Fruit fly (Drosophila melanogaster) whole organism, wandering third instar larva: ENCODE measurements around the gene Gr85a.

Experiments used
- Abd-B ChIP-seq: fragments of >200 bp; optimal IDR thresholded peaks from 2 replicates; lab custom pipeline; 2017; ENCODE audit warnings: missing biosample characterization, missing genetic modification characterization
- CG32264 ChIP-seq: fragments of 200-800 bp; sonication (Bioruptor generic); optimal IDR thresholded peaks from 2 replicates; lab custom pipeline; 2016; ENCODE audit warnings: missing biosample characterization, missing genetic modification characterization
- CG9705 ChIP-seq: fragments of 200-800 bp; sonication (Bioruptor generic); optimal IDR thresholded peaks from 2 replicates; lab custom pipeline; 2018; ENCODE audit warnings: missing biosample characterization, mild to moderate bottlenecking, missing genetic modification characterization
- CrebA ChIP-seq: fragments of 200-800 bp; sonication (Bioruptor generic); optimal IDR thresholded peaks from 2 replicates; lab custom pipeline; 2016; ENCODE audit warnings: missing biosample characterization, mild to moderate bottlenecking, missing genetic modification characterization, borderline replicate concordance
- Dfd ChIP-seq: fragments of >200 bp; optimal IDR thresholded peaks from 2 replicates; lab custom pipeline; 2017; ENCODE audit warnings: missing biosample characterization, missing genetic modification characterization
- Dif ChIP-seq: fragments of 200-275, 200-300 bp; sonication (Bioruptor generic); optimal IDR thresholded peaks from 2 replicates; lab custom pipeline; 2018; ENCODE audit warnings: missing biosample characterization, missing genetic modification characterization; ENCODE audit not compliant: partially characterized antibody
- GATAd ChIP-seq: sonication (Bioruptor generic); optimal IDR thresholded peaks from 2 replicates; lab custom pipeline; 2016; ENCODE audit warnings: missing biosample characterization, missing genetic modification characterization
- HLH106 ChIP-seq: fragments of 200-800 bp; optimal IDR thresholded peaks from 3 replicates; lab custom pipeline; 2019; ENCODE audit warnings: missing biosample characterization, mild to moderate bottlenecking, missing genetic modification characterization, moderate library complexity
- Hnf4 ChIP-seq: fragments of 200-800 bp; sonication (Bioruptor generic); optimal IDR thresholded peaks from 2 replicates; lab custom pipeline; 2016; ENCODE audit warnings: missing biosample characterization, mild to moderate bottlenecking, missing genetic modification characterization
- Hr78 ChIP-seq: fragments of >200 bp; optimal IDR thresholded peaks from 2 replicates; lab custom pipeline; 2017; ENCODE audit warnings: missing biosample characterization, missing genetic modification characterization
- Hr83 ChIP-seq: fragments of 200-300 bp; sonication (Bioruptor generic); optimal IDR thresholded peaks from 2 replicates; lab custom pipeline; 2016; ENCODE audit warnings: missing biosample characterization, mild to moderate bottlenecking, missing genetic modification characterization, moderate library complexity; ENCODE audit not compliant: poor library complexity, severe bottlenecking
- Jra ChIP-seq: sonication (Bioruptor generic); optimal IDR thresholded peaks from 2 replicates; lab custom pipeline; 2016; ENCODE audit warnings: missing biosample characterization, missing genetic modification characterization
- Mio ChIP-seq: sonication (Bioruptor generic); optimal IDR thresholded peaks from 2 replicates; lab custom pipeline; 2016; ENCODE audit warnings: missing biosample characterization, missing genetic modification characterization
- Myc ChIP-seq: fragments of >200 bp; optimal IDR thresholded peaks from 2 replicates; lab custom pipeline; 2017
- N ChIP-seq: fragments of >200 bp; optimal IDR thresholded peaks from 2 replicates; lab custom pipeline; 2018; ENCODE audit warnings: missing biosample characterization, missing external identifiers, missing genetic modification characterization
- OdsH ChIP-seq: fragments of 200-800 bp; sonication (Bioruptor generic); optimal IDR thresholded peaks from 2 replicates; lab custom pipeline; 2016; ENCODE audit warnings: missing biosample characterization, mild to moderate bottlenecking, missing genetic modification characterization
- Rel ChIP-seq, 2 experiments: fragments of 200-800 bp; sonication (Bioruptor generic) in 1 of 2; optimal IDR thresholded peaks; 2 replicates in 1 of 2; 3 replicates in 1 of 2; lab custom pipeline; 2016 to 2019; ENCODE audit warnings: mild to moderate bottlenecking in 2 of 2, missing biosample characterization in 2 of 2, missing genetic modification characterization in 2 of 2, moderate library complexity in 1 of 2
- Sp1 ChIP-seq: fragments of 200-800 bp; sonication (Bioruptor generic); optimal IDR thresholded peaks from 3 replicates; lab custom pipeline; 2019; ENCODE audit warnings: missing biosample characterization, mild to moderate bottlenecking, missing genetic modification characterization, moderate library complexity
- Vsx2 ChIP-seq: fragments of 200-300, 225-300 bp; sonication (Bioruptor generic); optimal IDR thresholded peaks from 2 replicates; lab custom pipeline; 2018; ENCODE audit warnings: missing biosample characterization, missing genetic modification characterization; ENCODE audit not compliant: partially characterized antibody
- br ChIP-seq: fragments of 200-800 bp; sonication (Bioruptor generic); optimal IDR thresholded peaks from 2 replicates; lab custom pipeline; 2016; ENCODE audit warnings: missing biosample characterization, missing genetic modification characterization
- brk ChIP-seq: fragments of 200-800 bp; sonication (Bioruptor generic); optimal IDR thresholded peaks from 2 replicates; lab custom pipeline; 2016; ENCODE audit warnings: missing biosample characterization, mild to moderate bottlenecking, missing genetic modification characterization
- dl ChIP-seq, 2 experiments: fragments of 175-275, 200-275 bp in 1 of 2; fragments of 200-275 bp in 1 of 2; sonication (Bioruptor generic); optimal IDR thresholded peaks; lab custom pipeline; 2018; ENCODE audit warnings: mild to moderate bottlenecking in 2 of 2, missing biosample characterization in 2 of 2, missing genetic modification characterization in 2 of 2, moderate library complexity in 2 of 2; ENCODE audit not compliant: partially characterized antibody in 2 of 2, insufficient read depth in 1 of 2
- dmrt93B ChIP-seq: fragments of 200-800 bp; sonication (Bioruptor generic); optimal IDR thresholded peaks from 2 replicates; lab custom pipeline; 2018; ENCODE audit warnings: missing biosample characterization, mild to moderate bottlenecking, missing genetic modification characterization
- dsf ChIP-seq: sonication (Bioruptor generic); optimal IDR thresholded peaks from 2 replicates; lab custom pipeline; 2016; ENCODE audit warnings: missing biosample characterization, missing genetic modification characterization, borderline replicate concordance
- ey ChIP-seq: fragments of 200-800 bp; sonication (Bioruptor generic); optimal IDR thresholded peaks from 2 replicates; lab custom pipeline; 2016; ENCODE audit warnings: missing biosample characterization, missing genetic modification characterization
- foxo ChIP-seq, 2 experiments: fragments of 200-800 bp; sonication (Bioruptor generic); optimal IDR thresholded peaks; 2 replicates in 1 of 2; 3 replicates in 1 of 2; lab custom pipeline; 2016 to 2017; ENCODE audit warnings: missing biosample characterization in 2 of 2, missing genetic modification characterization in 2 of 2
- fru ChIP-seq: fragments of 200-800 bp; sonication (Bioruptor generic); optimal IDR thresholded peaks from 3 replicates; lab custom pipeline; 2016; ENCODE audit warnings: missing biosample characterization, mild to moderate bottlenecking, missing genetic modification characterization
- h ChIP-seq: fragments of 200-800 bp; sonication (Bioruptor generic); optimal IDR thresholded peaks from 3 replicates; lab custom pipeline; 2016; ENCODE audit warnings: missing biosample characterization, mild to moderate bottlenecking, missing genetic modification characterization
- jim ChIP-seq: fragments of 175-275, 200-325 bp; sonication (Bioruptor generic); optimal IDR thresholded peaks from 2 replicates; lab custom pipeline; 2016; ENCODE audit warnings: missing biosample characterization, mild to moderate bottlenecking, missing genetic modification characterization
- lola ChIP-seq: fragments of >200 bp; optimal IDR thresholded peaks from 2 replicates; lab custom pipeline; 2017; ENCODE audit warnings: missing biosample characterization, missing genetic modification characterization
- pan ChIP-seq: fragments of >200 bp; optimal IDR thresholded peaks from 2 replicates; lab custom pipeline; 2017
- psq ChIP-seq: fragments of 200-800 bp; sonication (Bioruptor generic); optimal IDR thresholded peaks from 3 replicates; lab custom pipeline; 2017; ENCODE audit warnings: missing biosample characterization, mild to moderate bottlenecking, missing genetic modification characterization, moderate library complexity
- rgr ChIP-seq: fragments of 200-800 bp; sonication (Bioruptor generic); optimal IDR thresholded peaks from 3 replicates; lab custom pipeline; 2016; ENCODE audit warnings: missing biosample characterization, mild to moderate bottlenecking, missing genetic modification characterization
- sage ChIP-seq: fragments of 200-800 bp; sonication (Bioruptor generic); optimal IDR thresholded peaks from 2 replicates; lab custom pipeline; 2016; ENCODE audit warnings: missing biosample characterization, mild to moderate bottlenecking, missing genetic modification characterization
- sv ChIP-seq: fragments of 200-800 bp; sonication (Bioruptor generic); optimal IDR thresholded peaks from 3 replicates; lab custom pipeline; 2016; ENCODE audit warnings: missing biosample characterization, missing genetic modification characterization
- tai ChIP-seq: sonication (Bioruptor generic); optimal IDR thresholded peaks from 2 replicates; lab custom pipeline; 2016; ENCODE audit warnings: missing biosample characterization, missing genetic modification characterization
- usp ChIP-seq: fragments of >200 bp; optimal IDR thresholded peaks from 2 replicates; lab custom pipeline; 2017; ENCODE audit warnings: missing biosample characterization, missing genetic modification characterization
- woc ChIP-seq: sonication (Bioruptor generic); optimal IDR thresholded peaks from 2 replicates; lab custom pipeline; 2016; ENCODE audit warnings: missing biosample characterization, mild to moderate bottlenecking, missing genetic modification characterization

Gene Gr85a

DNA sequence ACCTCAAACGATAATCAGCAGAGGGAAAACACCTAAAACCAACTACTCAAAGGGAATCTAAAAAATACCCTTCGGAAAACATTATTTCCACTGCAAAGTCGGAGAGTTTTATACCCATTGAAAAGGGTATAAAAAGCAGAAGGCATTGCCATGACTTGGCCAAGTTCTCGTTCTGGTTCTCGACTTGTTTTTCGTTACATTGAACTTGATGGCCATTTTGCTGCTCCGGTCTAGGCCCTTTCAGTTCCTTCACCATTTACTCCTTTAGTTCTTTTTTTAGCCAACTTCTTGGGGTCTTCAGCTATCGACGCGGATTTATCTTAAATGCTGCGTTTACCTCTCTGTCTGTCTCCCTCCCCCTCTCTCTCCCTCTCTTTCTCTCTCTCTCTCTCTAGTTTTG, 36.7 kb downstream of the Gr85a start:
- TF ChIP-seq tai (GFP tag; lab: Kevin White, UChicago): no peak
- no peak for TF ChIP-seq Rel (GFP tag; optimal IDR thresholded peaks at IDR 0.05; lab: Kevin White, UChicago)
- no peak for TF ChIP-seq Rel (tag; optimal IDR thresholded peaks at IDR 0.05; lab: Kevin White, UChicago)
- TF ChIP-seq rgr: no peak
- TF ChIP-seq foxo (GFP tag; optimal IDR thresholded peaks at IDR 0.05; lab: Kevin White, UChicago): no peak
- TF ChIP-seq sv (GFP tag; lab: Kevin White, UChicago): no peak
- no peak for TF ChIP-seq h (GFP tag; lab: Kevin White, UChicago)
- TF ChIP-seq OdsH (GFP tag; lab: Kevin White, UChicago): no peak
- TF ChIP-seq Dif (GFP tag; lab: Kevin White, UChicago): no peak
- TF ChIP-seq dmrt93B (GFP tag; lab: Kevin White, UChicago): no peak
- no peak for TF ChIP-seq sage (GFP tag; lab: Kevin White, UChicago)
- TF ChIP-seq brk (GFP tag; lab: Kevin White, UChicago): no peak
- no peak for TF ChIP-seq br
- TF ChIP-seq Hr83 (GFP tag; lab: Kevin White, UChicago): no peak
- TF ChIP-seq N (GFP tag; lab: Kevin White, UChicago): no peak

DNA sequence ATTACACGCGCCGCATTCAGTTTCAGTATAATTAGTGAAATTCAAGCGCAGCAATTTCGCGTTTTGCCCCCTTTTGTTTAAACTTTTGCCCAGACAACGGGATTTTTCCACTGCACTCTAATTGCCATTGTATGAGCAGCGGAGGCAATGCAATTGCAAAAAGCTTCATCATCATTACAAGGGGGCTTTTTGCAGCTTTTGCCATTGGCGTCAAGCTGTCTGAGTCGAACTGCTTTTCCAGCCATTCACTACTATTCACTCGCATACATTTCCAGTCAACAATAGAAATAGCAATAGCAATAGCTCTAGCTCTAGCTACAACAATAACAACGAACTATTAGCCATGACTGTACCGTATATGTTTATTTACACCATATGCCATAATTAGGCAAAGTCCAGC, 39.4 kb downstream of the Gr85a start:
- TF ChIP-seq sage (GFP tag; lab: Kevin White, UChicago) (no peak), brk (GFP tag; lab: Kevin White, UChicago) (no peak), Rel (GFP tag; optimal IDR thresholded peaks at IDR 0.05; lab: Kevin White, UChicago) (no peak), Rel (tag; optimal IDR thresholded peaks at IDR 0.05; lab: Kevin White, UChicago) (peak; percentile 24)

DNA sequence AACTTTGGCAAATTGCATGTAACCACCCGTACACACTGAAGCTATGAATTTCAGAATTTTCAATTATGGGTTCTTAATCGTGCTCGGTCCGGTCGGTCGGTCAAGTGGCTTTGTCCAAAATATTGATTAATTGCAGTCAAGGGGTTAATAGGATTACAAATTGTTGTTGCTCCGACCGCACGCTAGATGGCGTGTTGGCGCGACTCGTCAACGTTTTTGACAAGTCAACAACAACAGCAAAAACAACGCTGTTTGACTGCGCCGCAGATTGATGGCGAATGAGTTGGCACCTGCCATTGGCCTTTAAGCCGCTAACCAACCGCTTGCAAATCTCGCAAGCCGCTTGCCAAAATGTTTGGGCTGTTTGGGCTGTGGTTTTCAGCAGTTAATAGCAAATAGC, 39.9 kb downstream of the Gr85a start:
- TF ChIP-seq Abd-B (GFP tag; lab: Kevin White, UChicago): no peak
- no peak for TF ChIP-seq sage (GFP tag; lab: Kevin White, UChicago)
- no peak for TF ChIP-seq Jra (GFP tag; lab: Kevin White, UChicago)
- TF ChIP-seq fru (GFP tag; lab: Kevin White, UChicago): no peak
- TF ChIP-seq Mio: no peak
- no peak for TF ChIP-seq jim (GFP tag; lab: Kevin White, UChicago)
- TF ChIP-seq ey (GFP tag; lab: Kevin White, UChicago): no peak
- no peak for TF ChIP-seq pan (lab: Kevin White, UChicago)
- TF ChIP-seq brk (GFP tag; lab: Kevin White, UChicago): no peak

DNA sequence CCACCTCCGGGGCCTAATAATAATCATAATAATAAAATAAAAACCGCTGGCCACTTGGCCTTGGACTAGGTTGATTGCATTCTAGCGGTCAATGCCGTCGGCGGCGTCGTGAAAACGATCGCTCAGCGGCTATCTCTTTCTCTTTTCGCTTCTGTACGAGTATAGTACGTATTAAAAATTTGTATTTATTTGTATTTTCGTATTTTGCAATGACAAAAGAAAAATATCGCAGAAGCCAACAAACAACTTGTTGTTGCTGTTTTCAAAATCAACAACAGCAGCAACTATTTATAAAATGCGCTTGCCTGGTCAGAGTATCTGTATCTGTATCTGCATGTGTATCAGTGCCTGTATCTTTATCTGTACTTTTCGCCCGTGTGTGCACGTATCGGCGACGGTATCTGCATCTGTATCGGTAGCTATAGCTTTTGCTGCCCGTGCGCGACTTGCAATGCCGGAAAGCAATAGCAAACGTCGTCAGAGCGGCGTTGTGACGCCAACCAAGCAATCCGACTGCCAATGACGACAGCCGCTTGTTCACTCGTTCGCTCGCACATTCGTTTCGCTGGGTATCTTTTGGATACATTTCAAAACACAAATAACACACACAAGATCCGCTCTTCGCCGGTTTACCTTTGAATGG, 41.8 kb downstream of the Gr85a start:
- no peak for TF ChIP-seq OdsH (GFP tag; lab: Kevin White, UChicago)
- peak; percentile 49 for TF ChIP-seq Rel (GFP tag; optimal IDR thresholded peaks at IDR 0.05; lab: Kevin White, UChicago)
- TF ChIP-seq Rel (tag; optimal IDR thresholded peaks at IDR 0.05; lab: Kevin White, UChicago): peak; percentile 58
- TF ChIP-seq pan (lab: Kevin White, UChicago): no peak
- peak; percentile 26 for TF ChIP-seq rgr
- peak; percentile 35 for TF ChIP-seq Hnf4 (GFP tag; lab: Kevin White, UChicago)
- no peak for TF ChIP-seq Myc (lab: Kevin White, UChicago)
- TF ChIP-seq tai (GFP tag; lab: Kevin White, UChicago): peak; percentile 75
- TF ChIP-seq woc (GFP tag; lab: Kevin White, UChicago): peak; percentile 38
- TF ChIP-seq N (GFP tag; lab: Kevin White, UChicago): no peak
- TF ChIP-seq Dif (GFP tag; lab: Kevin White, UChicago): no peak
- peak; percentile 80 for TF ChIP-seq h (GFP tag; lab: Kevin White, UChicago)
- TF ChIP-seq dmrt93B (GFP tag; lab: Kevin White, UChicago): no peak
- no peak for TF ChIP-seq CG32264 (GFP tag; lab: Kevin White, UChicago)
- no peak for TF ChIP-seq Hr78 (GFP tag; lab: Kevin White, UChicago)
- TF ChIP-seq dl (GFP tag; optimal IDR thresholded peaks at IDR 0.05; lab: Kevin White, UChicago; ENCODE audit: insufficient read depth in 1 of 2, partially characterized antibody in 2 of 2): no peak
- TF ChIP-seq lola (GFP tag; lab: Kevin White, UChicago): no peak
- no peak for TF ChIP-seq HLH106
- TF ChIP-seq br: peak; percentile 57
- peak; percentile 87 for TF ChIP-seq CrebA (GFP tag; lab: Kevin White, UChicago)
- TF ChIP-seq dsf (GFP tag; lab: Kevin White, UChicago): no peak
- no peak for TF ChIP-seq sv (GFP tag; lab: Kevin White, UChicago)
- no peak for TF ChIP-seq jim (GFP tag; lab: Kevin White, UChicago)
- peak in 1 of 2 experiments; percentile 25 for TF ChIP-seq foxo (GFP tag; optimal IDR thresholded peaks at IDR 0.05; lab: Kevin White, UChicago)
- no peak for TF ChIP-seq CG9705 (GFP tag; lab: Kevin White, UChicago)
- TF ChIP-seq Dfd (GFP tag; lab: Kevin White, UChicago): no peak
- peak; percentile 66 for TF ChIP-seq Hr83 (GFP tag; lab: Kevin White, UChicago)
- TF ChIP-seq usp: no peak
- TF ChIP-seq GATAd (GFP tag; lab: Kevin White, UChicago): no peak
- TF ChIP-seq Jra (GFP tag; lab: Kevin White, UChicago): no peak
- TF ChIP-seq brk (GFP tag; lab: Kevin White, UChicago): peak; percentile 42
- no peak for TF ChIP-seq Sp1 (GFP tag; lab: Kevin White, UChicago)
- no peak for TF ChIP-seq Vsx2 (GFP tag; lab: Kevin White, UChicago)
- no peak for TF ChIP-seq ey (GFP tag; lab: Kevin White, UChicago)
- peak; percentile 54 for TF ChIP-seq sage (GFP tag; lab: Kevin White, UChicago)
- no peak for TF ChIP-seq Abd-B (GFP tag; lab: Kevin White, UChicago)
- TF ChIP-seq psq (GFP tag; lab: Kevin White, UChicago): peak; percentile 41
- peak; percentile 27 for TF ChIP-seq fru (GFP tag; lab: Kevin White, UChicago)
- no peak for TF ChIP-seq Mio
